Worm (Caenorhabditis elegans) whole organism, late embryonic: ENCODE data around the gene brf-1.
A peak's percentile ranks its signal among the peaks of the same experiment; 100 is the strongest.

ENCODE experiments used
- C08G9.2 ChIP-seq: sonication (generic microtip); optimal IDR thresholded peaks from 2 replicates; lab custom pipeline; 2016; ENCODE audit warnings: mild to moderate bottlenecking, missing genetic modification characterization, moderate library complexity, missing compliant biosample characterization
- F13H6.1 ChIP-seq: sonication (generic microtip); optimal IDR thresholded peaks from 2 replicates; lab custom pipeline; 2016; ENCODE audit warnings: missing genetic modification characterization, missing compliant biosample characterization
- K09A11.1 ChIP-seq: sonication (generic microtip); optimal IDR thresholded peaks from 2 replicates; lab custom pipeline; 2017; ENCODE audit warnings: antibody characterized with exemption, mild to moderate bottlenecking, missing genetic modification characterization, missing compliant biosample characterization; ENCODE audit not compliant: insufficient read depth
- T23F11.4 ChIP-seq: fragments of 200-800 bp; sonication (Bioruptor generic); optimal IDR thresholded peaks from 2 replicates; lab custom pipeline; 2018; ENCODE audit warnings: mild to moderate bottlenecking, missing genetic modification characterization, missing compliant biosample characterization
- Y22D7AL.16 ChIP-seq: sonication (generic microtip); optimal IDR thresholded peaks from 2 replicates; lab custom pipeline; 2016; ENCODE audit warnings: missing genetic modification characterization, missing compliant biosample characterization
- ceh-14 ChIP-seq: sonication (generic microtip); optimal IDR thresholded peaks from 2 replicates; lab custom pipeline; 2016; ENCODE audit warnings: missing genotype, missing genetic modification characterization, missing compliant biosample characterization
- ceh-18 ChIP-seq: sonication (generic microtip); optimal IDR thresholded peaks from 2 replicates; lab custom pipeline; 2016; ENCODE audit warnings: missing genetic modification characterization, missing compliant biosample characterization
- ceh-19 ChIP-seq: fragments of 200-800 bp; sonication (Bioruptor generic); optimal IDR thresholded peaks from 2 replicates; lab custom pipeline; 2018; ENCODE audit warnings: mild to moderate bottlenecking, missing genetic modification characterization, missing compliant biosample characterization
- ceh-31 ChIP-seq: sonication (generic microtip); optimal IDR thresholded peaks from 2 replicates; lab custom pipeline; 2016; ENCODE audit warnings: missing genetic modification characterization, missing compliant biosample characterization
- ceh-34 ChIP-seq: sonication (generic microtip); optimal IDR thresholded peaks from 2 replicates; lab custom pipeline; 2016; ENCODE audit warnings: mild to moderate bottlenecking, missing genetic modification characterization, missing compliant biosample characterization
- ceh-48 ChIP-seq: sonication (generic microtip); optimal IDR thresholded peaks from 2 replicates; lab custom pipeline; 2016; ENCODE audit warnings: missing genetic modification characterization, inconsistent platforms, missing compliant biosample characterization
- che-1 ChIP-seq: sonication (generic microtip); optimal IDR thresholded peaks from 2 replicates; lab custom pipeline; 2016; ENCODE audit warnings: mild to moderate bottlenecking, missing genetic modification characterization, missing compliant biosample characterization
- dve-1 ChIP-seq: sonication (generic microtip); optimal IDR thresholded peaks from 2 replicates; lab custom pipeline; 2017; ENCODE audit warnings: antibody characterized with exemption, mild to moderate bottlenecking, missing genetic modification characterization, missing compliant biosample characterization
- elt-2 ChIP-seq: sonication (generic microtip); optimal IDR thresholded peaks from 2 replicates; lab custom pipeline; 2016; ENCODE audit warnings: missing genetic modification reagents, missing genetic modification characterization, missing compliant biosample characterization
- ets-4 ChIP-seq: sonication (generic microtip); optimal IDR thresholded peaks from 2 replicates; lab custom pipeline; 2016; ENCODE audit warnings: missing genetic modification characterization, missing compliant biosample characterization
- fkh-10 ChIP-seq: fragments of 150-350 bp; optimal IDR thresholded peaks from 2 replicates; lab custom pipeline; 2014; ENCODE audit warnings: missing biosample characterization, missing genetic modification reagents, missing genetic modification characterization
- gmeb-2 ChIP-seq: sonication (generic microtip); optimal IDR thresholded peaks from 2 replicates; lab custom pipeline; 2016; ENCODE audit warnings: missing genetic modification characterization, inconsistent platforms, missing compliant biosample characterization
- hlh-30 ChIP-seq: sonication (generic microtip); optimal IDR thresholded peaks from 2 replicates; lab custom pipeline; 2017; ENCODE audit warnings: antibody characterized with exemption, missing genetic modification characterization, missing compliant biosample characterization; ENCODE audit not compliant: insufficient read depth
- hlh-8 ChIP-seq: sonication (generic microtip); optimal IDR thresholded peaks from 2 replicates; lab custom pipeline; 2016; ENCODE audit warnings: missing genotype, missing genetic modification characterization, missing compliant biosample characterization
- lin-11 ChIP-seq: fragments of 200-800 bp; sonication (Bioruptor generic); optimal IDR thresholded peaks from 2 replicates; lab custom pipeline; 2018; ENCODE audit warnings: mild to moderate bottlenecking, missing genetic modification characterization, missing compliant biosample characterization
- nfya-1 ChIP-seq: sonication (generic microtip); optimal IDR thresholded peaks from 2 replicates; lab custom pipeline; 2017; ENCODE audit warnings: missing genetic modification characterization, mild to moderate bottlenecking, missing compliant biosample characterization, antibody characterized with exemption, moderate library complexity
- nhr-11 ChIP-seq: fragments of 150-350 bp; optimal IDR thresholded peaks from 2 replicates; lab custom pipeline; 2014; ENCODE audit warnings: missing biosample characterization, missing genetic modification characterization
- npax-4 ChIP-seq: sonication (generic microtip); optimal IDR thresholded peaks from 2 replicates; lab custom pipeline; 2016; ENCODE audit warnings: missing genetic modification characterization, missing compliant biosample characterization
- odd-2 ChIP-seq: sonication (generic microtip); optimal IDR thresholded peaks from 2 replicates; lab custom pipeline; 2017; ENCODE audit warnings: antibody characterized with exemption, mild to moderate bottlenecking, missing genetic modification characterization, missing compliant biosample characterization
- pag-3 ChIP-seq: sonication (generic microtip); optimal IDR thresholded peaks from 2 replicates; lab custom pipeline; 2016; ENCODE audit warnings: missing compliant biosample characterization, missing genetic modification characterization, borderline replicate concordance
- pha-4 ChIP-seq: fragments of 150-350 bp; optimal IDR thresholded peaks from 2 replicates; lab custom pipeline; 2018; ENCODE audit warnings: missing biosample characterization, missing genetic modification reagents, missing genetic modification characterization
- pqm-1 ChIP-seq: sonication (generic microtip); optimal IDR thresholded peaks from 2 replicates; lab custom pipeline; 2016; ENCODE audit warnings: missing genetic modification characterization, missing compliant biosample characterization
- ref-2 ChIP-seq: sonication (generic microtip); optimal IDR thresholded peaks from 2 replicates; lab custom pipeline; 2016; ENCODE audit warnings: missing genetic modification characterization, missing compliant biosample characterization
- sdc-2 ChIP-seq: sonication (generic microtip); optimal IDR thresholded peaks from 2 replicates; lab custom pipeline; 2016; ENCODE audit warnings: missing genotype, missing genetic modification characterization, missing compliant biosample characterization
- sox-2 ChIP-seq: fragments of 200-800 bp; sonication (Bioruptor generic); IDR thresholded peaks from 2 replicates; pipeline ENCODE4 v1.3.6; 2022; ENCODE audit warnings: missing genetic modification reagents, missing genetic modification characterization, missing compliant biosample characterization
- syd-9 ChIP-seq: sonication (generic microtip); optimal IDR thresholded peaks from 2 replicates; lab custom pipeline; 2016; ENCODE audit warnings: mild to moderate bottlenecking, missing genetic modification characterization, moderate library complexity, missing compliant biosample characterization
- tbx-2 ChIP-seq: sonication (generic microtip); optimal IDR thresholded peaks from 2 replicates; lab custom pipeline; 2016; ENCODE audit warnings: missing genetic modification characterization, missing compliant biosample characterization
- tbx-7 ChIP-seq: sonication (generic microtip); optimal IDR thresholded peaks from 2 replicates; lab custom pipeline; 2016; ENCODE audit warnings: missing genotype, missing genetic modification characterization, missing compliant biosample characterization
- ttx-3 ChIP-seq: sonication (generic microtip); optimal IDR thresholded peaks from 2 replicates; lab custom pipeline; 2016; ENCODE audit warnings: missing genetic modification reagents, missing genetic modification characterization, missing compliant biosample characterization
- unc-3 ChIP-seq, 2 experiments: fragments of 200-800 bp in 1 of 2; sonication (Bioruptor generic) in 1 of 2; sonication (generic microtip) in 1 of 2; conservative IDR thresholded peaks in 1 of 2; optimal IDR thresholded peaks in 1 of 2; 2 replicates each; pipeline versions ENCODE4 v1.3.6 to Lab custom; 2016 to 2022; ENCODE audit warnings: missing compliant biosample characterization in 2 of 2, missing genetic modification characterization in 2 of 2, missing genetic modification reagents in 1 of 2
- unc-55 ChIP-seq: sonication (generic microtip); optimal IDR thresholded peaks from 2 replicates; lab custom pipeline; 2017; ENCODE audit warnings: missing biosample characterization, missing genetic modification reagents, missing genetic modification characterization
- zip-5 ChIP-seq: sonication (generic microtip); optimal IDR thresholded peaks from 2 replicates; lab custom pipeline; 2016; ENCODE audit warnings: missing genetic modification characterization, missing compliant biosample characterization
- ztf-16 ChIP-seq: sonication (generic microtip); optimal IDR thresholded peaks from 2 replicates; lab custom pipeline; 2017; ENCODE audit warnings: missing genetic modification characterization, missing compliant biosample characterization

brf-1 gene

ce11 chrII:7337469-7337893 is 31.8 kb downstream of the brf-1 start:
- TF ChIP-seq ceh-31 (tag; lab: Kevin White, UChicago): peak; percentile 17
- TF ChIP-seq hlh-8 (tag; lab: Kevin White, UChicago): no peak
- peak; percentile 15 for TF ChIP-seq ceh-18
- no peak for TF ChIP-seq zip-5 (tag; lab: Kevin White, UChicago)
- no peak for TF ChIP-seq C08G9.2 (tag; lab: Kevin White, UChicago)
- peak; percentile 7 for TF ChIP-seq dve-1 (tag; lab: Kevin White, UChicago)
- TF ChIP-seq tbx-2 (tag; lab: Kevin White, UChicago): peak; percentile 58
- TF ChIP-seq nfya-1: peak; percentile 3
- TF ChIP-seq sdc-2 (tag; lab: Kevin White, UChicago): no peak
- TF ChIP-seq hlh-30 (tag; lab: Kevin White, UChicago): peak; percentile 63
- TF ChIP-seq elt-2 (tag; lab: Kevin White, UChicago): peak; percentile 36
- no peak for TF ChIP-seq unc-55 (GFP tag; lab: Kevin White, UChicago)

ce11 chrII:7338995-7339394 is 33.3 kb downstream of the brf-1 start, which contains the start of gene nhr-21:
Gene nhr-21 (plus strand): TSS chrII:7339229.
- TF ChIP-seq sox-2 (GFP tag; lab: Robert Waterston, UW): no peak
- no peak for TF ChIP-seq tbx-2 (tag; lab: Kevin White, UChicago)
- TF ChIP-seq ceh-18: no peak
- no peak for TF ChIP-seq ref-2 (tag; lab: Kevin White, UChicago)
- TF ChIP-seq unc-3 (GFP tag; conservative IDR thresholded peaks at IDR 0.05; lab: Robert Waterston, UW): no peak
- no peak for TF ChIP-seq unc-3 (tag; optimal IDR thresholded peaks at IDR 0.05; lab: Kevin White, UChicago)
- no peak for TF ChIP-seq ttx-3
- TF ChIP-seq ets-4 (tag; lab: Kevin White, UChicago): no peak
- no peak for TF ChIP-seq sdc-2 (tag; lab: Kevin White, UChicago)
- TF ChIP-seq Y22D7AL.16 (tag; lab: Kevin White, UChicago): no peak
- no peak for TF ChIP-seq pha-4 (tag; lab: Kevin White, UChicago)
- TF ChIP-seq ceh-19 (GFP tag; lab: Kevin White, UChicago): no peak
- TF ChIP-seq K09A11.1 (tag; lab: Kevin White, UChicago): no peak
- TF ChIP-seq fkh-10: no peak
- TF ChIP-seq T23F11.4 (GFP tag; lab: Kevin White, UChicago): no peak
- no peak for TF ChIP-seq lin-11
- no peak for TF ChIP-seq tbx-7 (tag; lab: Kevin White, UChicago)
- TF ChIP-seq pqm-1 (tag; lab: Kevin White, UChicago): no peak
- no peak for TF ChIP-seq npax-4
- TF ChIP-seq pag-3: no peak

ce11 chrII:7340703-7341102 is 35.0 kb downstream of the brf-1 start:
- TF ChIP-seq nhr-11: no peak

ce11 chrII:7341572-7342303 is 36.1 kb downstream of the brf-1 start:
- TF ChIP-seq gmeb-2 (tag; lab: Kevin White, UChicago) (no peak), sox-2 (GFP tag; lab: Robert Waterston, UW) (no peak), ceh-14 (tag; lab: Kevin White, UChicago) (no peak), che-1 (tag; lab: Kevin White, UChicago) (no peak), pha-4 (tag; lab: Kevin White, UChicago) (no peak), ztf-16 (tag; lab: Kevin White, UChicago) (no peak), odd-2 (tag; lab: Kevin White, UChicago) (no peak), pag-3 (no peak), hlh-30 (tag; lab: Kevin White, UChicago) (no peak), syd-9 (tag; lab: Kevin White, UChicago) (no peak), F13H6.1 (tag; lab: Kevin White, UChicago) (no peak), elt-2 (tag; lab: Kevin White, UChicago) (no peak), zip-5 (tag; lab: Kevin White, UChicago) (no peak), ceh-48 (tag; lab: Kevin White, UChicago) (no peak), ceh-34 (tag; lab: Kevin White, UChicago) (no peak), ref-2 (tag; lab: Kevin White, UChicago) (no peak)
- TF ChIP-seq, all 69 proteins: peak for 0
